Worm (Caenorhabditis elegans): ENCODE results near the gene efhd-1.

Gene efhd-1

ce11 chrII:14165430-14165929 is 13.1 kb upstream of the efhd-1 start:
- peak in 1 of 2 experiments; percentile 62 for TF ChIP-seq unc-62 (GFP tag; optimal IDR thresholded peaks at IDR 0.05 in 1 of 2)
- no peak for TF ChIP-seq unc-62 (tag; optimal IDR thresholded peaks at IDR 0.05)
- TF ChIP-seq nhr-10 (tag; optimal IDR thresholded peaks at IDR 0.05): no peak
- peak; percentile 23; the same call in 1 of the 2 replicates for TF ChIP-seq nhr-42 (GFP tag; IDR thresholded peaks at IDR 0.05)
- 0 out of 2 replicates have a peak, but pooled peaks have one; percentile 36 for TF ChIP-seq egl-43 (GFP tag; IDR thresholded peaks at IDR 0.05)
- TF ChIP-seq hlh-11 (tag; optimal IDR thresholded peaks at IDR 0.05): no peak
- TF ChIP-seq set-16 (GFP tag; IDR thresholded peaks at IDR 0.05): peak; percentile 91

- TF ChIP-seq nhr-237 (tag; optimal IDR thresholded peaks at IDR 0.05) (no peak), T20F7.1 (GFP tag; optimal IDR thresholded peaks at IDR 0.05) (no peak), daf-8 (GFP tag; IDR thresholded peaks at IDR 0.05) (no peak), zip-11 (GFP tag; IDR thresholded peaks at IDR 0.05) (no peak), aha-1 (tag) (peak; percentile 87), nhr-111 (GFP tag; optimal IDR thresholded peaks at IDR 0.05) (no peak)
Measured at ce11 chrII:14171558-14171957, 7.1 kb upstream of the efhd-1 start, which contains the start of gene eat-2. Gene eat-2, minus strand, starts transcription at chrII:14171658.

ce11 chrII:14173176-14173575 is 5.4 kb upstream of the efhd-1 start:
- TF ChIP-seq rbr-2 (tag; optimal IDR thresholded peaks at IDR 0.05): no peak
- no peak for TF ChIP-seq egl-43 (GFP tag; IDR thresholded peaks at IDR 0.05)
- TF ChIP-seq dmd-6 (GFP tag; IDR thresholded peaks at IDR 0.05): no peak
- TF ChIP-seq zag-1 (tag; optimal IDR thresholded peaks at IDR 0.05): no peak
- TF ChIP-seq Y105C5A.15 (GFP tag; IDR thresholded peaks at IDR 0.05): no peak
- TF ChIP-seq saeg-2 (GFP tag; IDR thresholded peaks at IDR 0.05): no peak
- no peak for TF ChIP-seq ceh-62 (tag; optimal IDR thresholded peaks at IDR 0.05)
- TF ChIP-seq spr-3 (GFP tag; optimal IDR thresholded peaks at IDR 0.05): no peak
- peak; percentile 95 for TF ChIP-seq aha-1 (tag)
- TF ChIP-seq nhr-25 (tag; optimal IDR thresholded peaks at IDR 0.05; ENCODE audit: borderline replicate concordance, insufficient read depth): no peak
- TF ChIP-seq unc-62 (GFP tag; optimal IDR thresholded peaks at IDR 0.05 in 1 of 2): peak in 1 of 2 experiments; percentile 97
- no peak for TF ChIP-seq unc-62 (tag; optimal IDR thresholded peaks at IDR 0.05)

ce11 chrII:14175099-14175498 is 3.5 kb upstream of the efhd-1 start, which contains the start of gene Y48B6A.5:
Gene Y48B6A.5, minus strand, starts transcription at chrII:14175199.
- TF ChIP-seq egl-27 (tag; optimal IDR thresholded peaks at IDR 0.05) (no peak), hlh-11 (tag; optimal IDR thresholded peaks at IDR 0.05) (no peak), saeg-2 (GFP tag; IDR thresholded peaks at IDR 0.05) (no peak), tag-97 (GFP tag; IDR thresholded peaks at IDR 0.05) (no peak), daf-12 (tag; optimal IDR thresholded peaks at IDR 0.05) (no peak), sdz-12 (GFP tag; optimal IDR thresholded peaks at IDR 0.05) (no peak), set-16 (GFP tag; IDR thresholded peaks at IDR 0.05) (no peak), unc-39 (tag; optimal IDR thresholded peaks at IDR 0.05) (no peak), dmd-9 (GFP tag; IDR thresholded peaks at IDR 0.05) (no peak), nhr-28 (tag; optimal IDR thresholded peaks at IDR 0.05) (no peak), lin-15B (tag; optimal IDR thresholded peaks at IDR 0.05) (no peak), lin-29 (GFP tag; IDR thresholded peaks at IDR 0.05) (no peak), ztf-11 (tag; optimal IDR thresholded peaks at IDR 0.05) (no peak), unc-130 (GFP tag; optimal IDR thresholded peaks at IDR 0.05) (no peak), T26A8.4 (GFP tag; IDR thresholded peaks at IDR 0.05) (no peak), fkh-10 (GFP tag; optimal IDR thresholded peaks at IDR 0.05) (no peak), ceh-62 (tag; optimal IDR thresholded peaks at IDR 0.05) (no peak), ZK546.5 (tag; optimal IDR thresholded peaks at IDR 0.05) (no peak), mes-2 (tag; optimal IDR thresholded peaks at IDR 0.05; ENCODE audit: poor library complexity, severe bottlenecking) (no peak)
